Worm (Caenorhabditis elegans): ENCODE measurements around the gene C18F10.2.

C18F10.2 gene

ce11 chrIII:6245728-6246127 is 27.2 kb upstream of the C18F10.2 start, which contains the start of gene bcas-2:
TSS of gene bcas-2 (minus strand) at chrIII:6245828.
- TF ChIP-seq hlh-15 (tag; optimal IDR thresholded peaks at IDR 0.05) (no peak), pqm-1 (tag; optimal IDR thresholded peaks at IDR 0.05) (no peak), ref-2 (tag; optimal IDR thresholded peaks at IDR 0.05) (no peak), eyg-1 (tag; optimal IDR thresholded peaks at IDR 0.05) (no peak), ceh-22 (tag; optimal IDR thresholded peaks at IDR 0.05) (no peak), hlh-6 (tag; optimal IDR thresholded peaks at IDR 0.05) (no peak), ceh-34 (tag; optimal IDR thresholded peaks at IDR 0.05) (no peak), unc-55 (GFP tag; optimal IDR thresholded peaks at IDR 0.05) (no peak), dve-1 (tag; optimal IDR thresholded peaks at IDR 0.05) (no peak), lim-6 (tag; optimal IDR thresholded peaks at IDR 0.05) (no peak), fkh-10 (GFP tag; optimal IDR thresholded peaks at IDR 0.05) (no peak), ceh-48 (tag; optimal IDR thresholded peaks at IDR 0.05) (no peak), madf-2 (tag; optimal IDR thresholded peaks at IDR 0.05) (no peak), hlh-30 (tag; optimal IDR thresholded peaks at IDR 0.05; ENCODE audit: insufficient read depth) (no peak), ets-4 (tag; optimal IDR thresholded peaks at IDR 0.05) (no peak)

- TF ChIP-seq odd-2 (tag; optimal IDR thresholded peaks at IDR 0.05) = no peak
- TF ChIP-seq tbx-7 (tag; optimal IDR thresholded peaks at IDR 0.05) = no peak
- TF ChIP-seq hlh-13 (GFP tag; optimal IDR thresholded peaks at IDR 0.05) = no peak
- TF ChIP-seq che-1 (tag; optimal IDR thresholded peaks at IDR 0.05) = no peak
- no peak for TF ChIP-seq ceh-30 (tag; optimal IDR thresholded peaks at IDR 0.05)
- TF ChIP-seq dmd-4 (tag; optimal IDR thresholded peaks at IDR 0.05; ENCODE audit: borderline replicate concordance) = no peak
- TF ChIP-seq fax-1 (tag; optimal IDR thresholded peaks at IDR 0.05) = no peak
- no peak for TF ChIP-seq sdc-2 (tag; optimal IDR thresholded peaks at IDR 0.05)
- no peak for TF ChIP-seq pqm-1 (tag; optimal IDR thresholded peaks at IDR 0.05)
- TF ChIP-seq K09A11.1 (tag; optimal IDR thresholded peaks at IDR 0.05; ENCODE audit: insufficient read depth) = no peak
- TF ChIP-seq pha-4 (tag; optimal IDR thresholded peaks at IDR 0.05) = no peak
- TF ChIP-seq hlh-8 (tag; optimal IDR thresholded peaks at IDR 0.05) = no peak
- TF ChIP-seq pat-9 (tag; optimal IDR thresholded peaks at IDR 0.05) = no peak
- no peak for TF ChIP-seq ztf-16 (tag; optimal IDR thresholded peaks at IDR 0.05)
- no peak for TF ChIP-seq pha-2 (tag; optimal IDR thresholded peaks at IDR 0.05)
- no peak for TF ChIP-seq ets-4 (tag; optimal IDR thresholded peaks at IDR 0.05)
- TF ChIP-seq F13H6.1 (tag; optimal IDR thresholded peaks at IDR 0.05) = no peak
- no peak for TF ChIP-seq dve-1 (tag; optimal IDR thresholded peaks at IDR 0.05)
- TF ChIP-seq lim-6 (tag; optimal IDR thresholded peaks at IDR 0.05) = no peak
- TF ChIP-seq T23F11.4 (GFP tag; optimal IDR thresholded peaks at IDR 0.05) = no peak
Measured at ce11 chrIII:6248064-6248687, 24.8 kb upstream of the C18F10.2 start, which contains the start of the genes gen-1 and stt-3. TSS of gene gen-1 (minus strand) at chrIII:6248158. TSS of gene stt-3 (plus strand) at chrIII:6248637.

ce11 chrIII:6251511-6251910 is 21.5 kb upstream of the C18F10.2 start, which contains the start of gene amdh-1:
TSS of gene amdh-1 (plus strand) at chrIII:6251811.
- TF ChIP-seq T23F11.4 (GFP tag; optimal IDR thresholded peaks at IDR 0.05) (no peak), mec-3 (tag; optimal IDR thresholded peaks at IDR 0.05; ENCODE audit: borderline replicate concordance) (no peak), K02D7.2 (tag; optimal IDR thresholded peaks at IDR 0.05) (no peak), tbx-7 (tag; optimal IDR thresholded peaks at IDR 0.05) (no peak), ceh-45 (GFP tag; IDR thresholded peaks at IDR 0.05) (no peak)

- TF ChIP-seq sdc-2 (tag; optimal IDR thresholded peaks at IDR 0.05) = no peak
- no peak for TF ChIP-seq ceh-48 (tag; optimal IDR thresholded peaks at IDR 0.05)
- TF ChIP-seq fkh-10 (GFP tag; optimal IDR thresholded peaks at IDR 0.05) = no peak
- no peak for TF ChIP-seq unc-42 (tag; optimal IDR thresholded peaks at IDR 0.05)
- TF ChIP-seq ceh-45 (GFP tag; IDR thresholded peaks at IDR 0.05) = no peak
- TF ChIP-seq lin-11 (tag; optimal IDR thresholded peaks at IDR 0.05) = no peak
- no peak for TF ChIP-seq ztf-16 (tag; optimal IDR thresholded peaks at IDR 0.05)
- TF ChIP-seq lim-6 (tag; optimal IDR thresholded peaks at IDR 0.05) = no peak
- no peak for TF ChIP-seq hlh-8 (tag; optimal IDR thresholded peaks at IDR 0.05)
- TF ChIP-seq ceh-24 (tag; optimal IDR thresholded peaks at IDR 0.05) = no peak
- no peak for TF ChIP-seq sox-2 (GFP tag; IDR thresholded peaks at IDR 0.05)
- TF ChIP-seq mec-3 (tag; optimal IDR thresholded peaks at IDR 0.05; ENCODE audit: borderline replicate concordance) = no peak
- TF ChIP-seq pqm-1 (tag; optimal IDR thresholded peaks at IDR 0.05) = no peak
- TF ChIP-seq Y22D7AL.16 (tag; optimal IDR thresholded peaks at IDR 0.05) = no peak
Measured at ce11 chrIII:6254737-6255136, 18.2 kb upstream of the C18F10.2 start, which contains the start of gene srg-8. TSS of gene srg-8 (minus strand) at chrIII:6254837.
